Worm (Caenorhabditis elegans): ENCODE data around the gene srh-37.
A peak's percentile ranks its signal among the peaks of the same experiment; 100 is the strongest.

Gene srh-37

DNA sequence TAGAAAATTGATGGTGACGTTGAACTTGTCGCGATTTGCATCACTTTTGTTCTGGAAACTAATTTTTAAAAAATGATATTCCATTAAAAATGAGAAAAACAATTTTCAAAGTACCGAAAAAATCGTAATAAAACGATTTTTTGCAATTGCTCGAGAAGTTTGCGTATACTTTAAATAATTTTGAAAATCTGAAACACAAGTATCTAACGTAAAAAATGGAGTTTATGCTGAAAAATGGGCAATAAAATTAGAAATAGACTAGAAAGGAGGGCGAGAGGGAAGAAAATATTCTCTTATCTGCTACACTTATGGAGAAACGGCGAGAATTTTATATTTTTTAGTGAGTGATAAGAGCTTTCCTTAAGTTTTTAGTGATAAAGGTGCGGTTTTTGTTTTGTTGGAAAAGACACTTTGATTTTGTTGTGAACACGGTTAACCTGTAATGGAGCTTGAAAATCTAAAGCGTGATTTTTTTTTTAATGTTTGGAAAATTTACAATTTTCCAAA lies 29.0 kb downstream of the srh-37 start, which contains the start of gene nhr-130:
TSS of gene nhr-130 (minus strand) at position 51 of the 507 bp plus-strand sequence.
- TF ChIP-seq tlp-1 (tag; optimal IDR thresholded peaks at IDR 0.05) (peak; percentile 28), hpl-2 (GFP tag; optimal IDR thresholded peaks at IDR 0.05) (no peak), sptf-1 (tag; optimal IDR thresholded peaks at IDR 0.05) (no peak), fos-1 (tag; optimal IDR thresholded peaks at IDR 0.05) (no peak), nhr-84 (tag; optimal IDR thresholded peaks at IDR 0.05) (no peak), snpc-4 (tag; optimal IDR thresholded peaks at IDR 0.05) (no peak), efl-1 (optimal IDR thresholded peaks at IDR 0.05) (no peak), efl-1 (GFP tag; optimal IDR thresholded peaks at IDR 0.05 in 1 of 2) (no peak), nhr-90 (tag; optimal IDR thresholded peaks at IDR 0.05; ENCODE audit: poor library complexity) (no peak), zag-1 (tag; optimal IDR thresholded peaks at IDR 0.05) (no peak), nhr-28 (tag; optimal IDR thresholded peaks at IDR 0.05) (no peak), xbp-1 (tag; optimal IDR thresholded peaks at IDR 0.05) (no peak), lin-14 (GFP tag; optimal IDR thresholded peaks at IDR 0.05) (peak; percentile 12), elt-2 (tag; optimal IDR thresholded peaks at IDR 0.05) (peak; percentile 78), ama-1 (optimal IDR thresholded peaks at IDR 0.05) (no peak), nhr-20 (tag; optimal IDR thresholded peaks at IDR 0.05) (peak; percentile 30), ztf-4 (tag; optimal IDR thresholded peaks at IDR 0.05) (no peak), nhr-71 (tag; optimal IDR thresholded peaks at IDR 0.05) (no peak), ceh-88 (GFP tag; IDR thresholded peaks at IDR 0.05) (no peak), vab-15 (tag; optimal IDR thresholded peaks at IDR 0.05) (no peak), unc-130 (tag; optimal IDR thresholded peaks at IDR 0.05) (no peak), nhr-19 (GFP tag; conservative IDR thresholded peaks at IDR 0.05) (no peak), unc-62 (GFP tag; optimal IDR thresholded peaks at IDR 0.05) (no peak)

DNA sequence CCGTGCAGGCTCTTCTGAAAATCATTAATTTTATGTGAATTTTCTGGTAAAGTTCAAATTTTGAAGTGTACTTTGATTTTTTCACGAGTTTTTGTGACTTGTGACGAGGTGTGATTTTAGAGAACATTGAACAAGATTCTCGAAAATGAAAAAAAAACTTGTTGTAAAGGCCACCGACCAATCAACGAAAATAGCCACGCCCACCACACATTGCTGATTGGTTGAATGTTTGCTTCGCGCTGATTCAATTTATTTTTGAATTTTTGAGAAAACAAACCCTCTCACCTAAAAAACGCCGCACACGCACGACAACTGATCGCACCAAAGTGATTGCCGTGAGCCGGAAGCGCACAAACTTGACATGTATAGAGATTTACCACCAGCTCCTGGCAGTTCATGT lies 29.5 kb downstream of the srh-37 start:
- TF ChIP-seq ces-1 (GFP tag; optimal IDR thresholded peaks at IDR 0.05) (no peak), irx-1 (tag; optimal IDR thresholded peaks at IDR 0.05) (no peak), nhr-85 (tag) (no peak), unc-30 (tag; optimal IDR thresholded peaks at IDR 0.05) (no peak), sptf-1 (tag; optimal IDR thresholded peaks at IDR 0.05) (no peak), fos-1 (tag; optimal IDR thresholded peaks at IDR 0.05) (no peak), nhr-77 (tag; optimal IDR thresholded peaks at IDR 0.05) (no peak)

DNA sequence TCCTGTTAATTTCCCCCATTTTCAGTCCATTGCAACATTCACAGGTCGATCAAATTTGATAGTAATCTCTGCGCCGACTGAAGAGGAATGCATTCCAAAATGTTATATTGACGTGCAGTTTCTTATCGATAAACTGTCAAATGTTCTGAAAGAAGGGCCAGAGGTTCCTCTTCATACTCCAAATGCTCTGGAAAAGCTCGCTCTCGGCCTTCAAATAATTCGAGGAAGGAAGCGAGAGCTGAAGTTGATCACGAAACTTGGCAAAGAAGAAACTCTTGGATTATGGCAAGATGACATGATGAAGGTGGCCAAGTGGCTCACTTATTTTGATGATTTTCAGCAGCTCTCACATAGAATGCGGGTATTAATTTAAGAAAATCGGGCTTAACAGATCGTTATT lies 33.3 kb downstream of the srh-37 start:
- TF ChIP-seq sup-37 (GFP tag; optimal IDR thresholded peaks at IDR 0.05), result no peak
- no peak for TF ChIP-seq swsn-7 (tag; optimal IDR thresholded peaks at IDR 0.05)
- no peak for TF ChIP-seq nhr-12 (tag; optimal IDR thresholded peaks at IDR 0.05)
- no peak for TF ChIP-seq nhr-237 (tag; optimal IDR thresholded peaks at IDR 0.05)
- no peak for TF ChIP-seq hlh-4 (tag; optimal IDR thresholded peaks at IDR 0.05)
- TF ChIP-seq irx-1 (tag; optimal IDR thresholded peaks at IDR 0.05), result no peak
- no peak for TF ChIP-seq lsy-2 (tag; optimal IDR thresholded peaks at IDR 0.05)
- TF ChIP-seq tlp-1 (tag; optimal IDR thresholded peaks at IDR 0.05), result no peak
- TF ChIP-seq nhr-71 (tag; optimal IDR thresholded peaks at IDR 0.05), result no peak
- TF ChIP-seq grh-1 (GFP tag; IDR thresholded peaks at IDR 0.05), result no peak
- no peak for TF ChIP-seq unc-130 (tag; optimal IDR thresholded peaks at IDR 0.05)
- no peak for TF ChIP-seq aly-2 (tag; optimal IDR thresholded peaks at IDR 0.05)
- no peak for TF ChIP-seq lir-3 (tag; optimal IDR thresholded peaks at IDR 0.05; ENCODE audit: poor library complexity)

DNA sequence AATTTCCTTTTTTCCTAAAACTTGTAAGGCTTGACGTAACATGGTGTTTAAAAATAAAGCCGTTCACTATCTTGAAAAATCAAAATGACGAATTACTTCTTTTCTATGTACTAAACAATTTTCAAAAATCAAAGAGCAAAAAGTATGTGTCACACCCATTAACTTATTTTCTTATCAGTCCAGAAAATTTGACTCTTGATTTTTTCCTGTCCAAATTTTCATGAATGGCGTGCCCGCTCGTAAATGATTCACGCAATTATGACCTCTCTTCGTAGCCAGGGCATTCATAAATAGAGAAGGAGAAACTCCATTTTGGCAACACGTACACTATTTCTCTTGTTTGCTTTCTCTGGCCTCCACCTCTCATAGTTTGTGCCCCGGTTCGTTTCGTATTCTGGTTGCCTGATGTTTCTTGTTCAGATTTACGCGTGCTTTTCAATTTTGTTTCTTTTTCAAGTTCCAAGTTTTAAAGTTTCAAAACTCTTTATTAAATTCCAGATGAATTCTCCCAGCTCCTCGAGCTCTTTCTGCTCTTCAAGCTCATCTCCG lies 34.6 kb downstream of the srh-37 start, which contains the start of gene nhr-55:
TSS of gene nhr-55 (plus strand) at position 499 of the 549 bp plus-strand sequence.
- no peak for TF ChIP-seq efl-1 (optimal IDR thresholded peaks at IDR 0.05)
- no peak for TF ChIP-seq efl-1 (GFP tag; optimal IDR thresholded peaks at IDR 0.05 in 1 of 2)
- peak; percentile 14 for TF ChIP-seq elt-2 (tag; optimal IDR thresholded peaks at IDR 0.05)
- TF ChIP-seq fkh-8 (tag; optimal IDR thresholded peaks at IDR 0.05), result peak; percentile 5
- no peak for TF ChIP-seq fkh-10 (GFP tag; optimal IDR thresholded peaks at IDR 0.05)
- no peak for TF ChIP-seq dsc-1 (tag; optimal IDR thresholded peaks at IDR 0.05)
- TF ChIP-seq egl-27 (tag; optimal IDR thresholded peaks at IDR 0.05), result no peak
- no peak for TF ChIP-seq lin-13 (GFP tag; optimal IDR thresholded peaks at IDR 0.05)
- TF ChIP-seq pag-3 (tag; optimal IDR thresholded peaks at IDR 0.05; ENCODE audit: borderline replicate concordance, insufficient read depth), result no peak
- TF ChIP-seq ets-5 (GFP tag; IDR thresholded peaks at IDR 0.05), result no peak
- TF ChIP-seq unc-130 (tag; optimal IDR thresholded peaks at IDR 0.05), result no peak
- no peak for TF ChIP-seq snu-23 (GFP tag; optimal IDR thresholded peaks at IDR 0.05)
- no peak for TF ChIP-seq fos-1 (tag; optimal IDR thresholded peaks at IDR 0.05)
- TF ChIP-seq jun-1 (tag; optimal IDR thresholded peaks at IDR 0.05), result no peak
- peak in 1 of 2 experiments; percentile 1 for TF ChIP-seq lin-35 (GFP tag; optimal IDR thresholded peaks at IDR 0.05)
- TF ChIP-seq nhr-90 (tag; optimal IDR thresholded peaks at IDR 0.05; ENCODE audit: poor library complexity), result no peak
- TF ChIP-seq isw-1 (GFP tag; IDR thresholded peaks at IDR 0.05), result no peak
- no peak for TF ChIP-seq zip-4 (GFP tag; optimal IDR thresholded peaks at IDR 0.05)
- TF ChIP-seq ces-1 (GFP tag; optimal IDR thresholded peaks at IDR 0.05), result no peak

All from whole organism, L1 larva.